Worm (Caenorhabditis elegans): ENCODE results near the gene Y73F8A.12.
A peak's percentile ranks its signal among the peaks of the same experiment; 100 is the strongest.

Gene Y73F8A.12

DNA sequence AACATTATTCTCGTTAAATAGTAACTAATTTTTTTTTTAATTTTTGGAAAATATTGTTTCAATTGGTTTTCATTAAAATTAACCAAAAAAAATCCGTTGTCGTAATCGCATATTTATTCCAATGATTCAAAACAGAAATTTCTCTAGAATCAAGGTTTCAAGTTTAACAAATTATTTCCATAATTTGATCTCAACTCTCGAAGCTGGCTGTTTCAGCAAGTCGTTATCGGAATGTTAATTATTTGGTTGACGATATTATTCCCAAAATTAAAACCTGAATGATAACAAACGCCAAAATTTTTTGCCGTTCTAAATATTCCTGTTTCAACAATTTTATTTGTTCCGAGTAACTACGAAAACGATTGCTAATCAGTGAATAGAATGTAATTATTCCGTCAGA lies 11.4 kb downstream of the Y73F8A.12 start:
- no peak for TF ChIP-seq madf-9 (GFP tag; conservative IDR thresholded peaks at IDR 0.05)
- TF ChIP-seq unc-62 (GFP tag; optimal IDR thresholded peaks at IDR 0.05 in 1 of 2), result peak in 1 of 2 experiments; percentile 72
- TF ChIP-seq unc-62 (tag; optimal IDR thresholded peaks at IDR 0.05), result no peak
- no peak for TF ChIP-seq T26A8.4 (GFP tag; IDR thresholded peaks at IDR 0.05)

DNA sequence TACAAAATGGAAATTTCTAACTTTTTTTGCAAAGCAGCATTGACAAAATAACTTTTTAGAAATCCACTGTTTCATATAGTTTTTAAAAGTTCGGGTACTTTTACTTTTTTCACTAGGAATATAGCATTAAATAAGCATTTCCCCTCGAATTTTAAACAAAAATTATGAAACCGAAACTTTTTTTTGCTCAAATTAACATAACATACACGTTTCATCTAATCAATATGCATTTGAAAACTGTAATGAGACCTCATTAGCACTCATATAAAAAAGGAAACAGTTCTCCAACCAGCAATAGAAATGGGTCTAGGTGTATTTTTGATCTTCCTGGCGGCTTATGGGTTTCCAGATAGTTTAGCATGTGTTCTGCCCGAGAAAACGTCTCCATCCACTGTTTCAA lies 17.4 kb downstream of the Y73F8A.12 start, which contains the start of gene Y73F8A.10:
Gene Y73F8A.10, plus strand, starts transcription at position 301 of the 400 bp plus-strand sequence.
- 0 out of 2 replicates have a peak, but pooled peaks have one; percentile 53 for TF ChIP-seq snpc-1.2 (GFP tag; IDR thresholded peaks at IDR 0.05)
- no peak for TF ChIP-seq zfp-2 (tag; optimal IDR thresholded peaks at IDR 0.05)
- no peak for TF ChIP-seq nhr-42 (GFP tag; IDR thresholded peaks at IDR 0.05)
- TF ChIP-seq zfp-3 (GFP tag; conservative IDR thresholded peaks at IDR 0.05), result no peak
- TF ChIP-seq spr-1 (tag; optimal IDR thresholded peaks at IDR 0.05), result no peak
- no peak for TF ChIP-seq rbr-2 (tag; optimal IDR thresholded peaks at IDR 0.05)
- TF ChIP-seq mep-1 (tag; optimal IDR thresholded peaks at IDR 0.05), result no peak
- TF ChIP-seq Y75B8A.6 (GFP tag; IDR thresholded peaks at IDR 0.05), result no peak
- no peak for TF ChIP-seq set-16 (GFP tag; IDR thresholded peaks at IDR 0.05)

DNA sequence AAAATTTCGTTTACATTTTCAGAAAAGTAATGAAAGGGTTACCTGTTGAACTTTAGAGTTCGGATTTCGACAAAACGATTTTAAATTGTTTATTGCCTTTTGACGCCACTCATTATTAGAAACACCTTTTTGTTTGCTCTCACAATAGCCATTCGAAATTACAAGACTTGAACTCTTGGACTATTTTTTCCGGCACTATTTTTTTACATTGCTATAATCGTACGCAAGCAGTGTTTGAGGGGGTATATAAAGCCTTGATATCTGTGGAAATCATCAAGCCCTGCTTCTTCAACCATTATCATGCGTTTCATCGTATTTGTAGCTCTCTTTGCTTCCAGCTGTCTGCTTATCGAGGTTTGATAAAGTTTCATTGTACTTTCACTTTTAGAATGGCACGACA lies 19.9 kb downstream of the Y73F8A.12 start, which contains the start of gene pqn-91:
Gene pqn-91, plus strand, starts transcription at position 301 of the 400 bp plus-strand sequence.
- TF ChIP-seq ctbp-1 (GFP tag; IDR thresholded peaks at IDR 0.05) (no peak), egl-27 (tag; optimal IDR thresholded peaks at IDR 0.05) (no peak), mdt-29 (GFP tag; IDR thresholded peaks at IDR 0.05) (no peak), mep-1 (tag; optimal IDR thresholded peaks at IDR 0.05) (no peak), mdl-1 (tag; optimal IDR thresholded peaks at IDR 0.05) (no peak), lin-38 (GFP tag; IDR thresholded peaks at IDR 0.05) (no peak), aha-1 (tag) (peak; percentile 33), aly-2 (tag; optimal IDR thresholded peaks at IDR 0.05) (no peak), dve-1 (tag; optimal IDR thresholded peaks at IDR 0.05; ENCODE audit: insufficient read depth) (no peak)

DNA sequence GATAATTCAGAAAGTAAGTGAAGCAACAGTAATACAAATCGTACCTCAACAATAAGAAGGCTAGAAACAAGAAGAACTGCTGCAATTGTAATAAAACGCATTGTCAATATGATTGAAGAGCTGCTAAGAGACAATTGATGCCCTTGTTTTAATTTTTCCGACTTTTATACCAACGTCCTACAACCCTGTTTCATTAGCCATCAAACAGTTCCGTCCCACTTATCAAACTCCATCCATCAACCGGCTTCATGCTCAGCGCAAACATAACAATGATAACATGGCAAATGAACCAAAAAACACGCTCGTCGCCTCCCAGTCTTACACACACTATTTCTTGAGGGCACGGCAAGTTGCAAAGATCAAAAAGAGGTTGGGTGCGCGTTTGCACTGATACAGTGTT lies 20.3 kb downstream of the Y73F8A.12 start, which contains the start of gene pqn-90:
Gene pqn-90, minus strand, starts transcription at position 101 of the 400 bp plus-strand sequence.
- no peak for TF ChIP-seq attf-4 (tag; optimal IDR thresholded peaks at IDR 0.05)
- TF ChIP-seq aha-1 (tag), result peak; percentile 26
- TF ChIP-seq sdz-12 (GFP tag; optimal IDR thresholded peaks at IDR 0.05), result no peak
- no peak for TF ChIP-seq fos-1 (tag; optimal IDR thresholded peaks at IDR 0.05)
- TF ChIP-seq pqm-1 (tag; optimal IDR thresholded peaks at IDR 0.05), result no peak
- no peak for TF ChIP-seq cey-2 (tag; optimal IDR thresholded peaks at IDR 0.05; ENCODE audit: borderline replicate concordance, insufficient read depth)
- no peak for TF ChIP-seq set-16 (GFP tag; IDR thresholded peaks at IDR 0.05)
- TF ChIP-seq ceh-44 (GFP tag; IDR thresholded peaks at IDR 0.05), result no peak

DNA sequence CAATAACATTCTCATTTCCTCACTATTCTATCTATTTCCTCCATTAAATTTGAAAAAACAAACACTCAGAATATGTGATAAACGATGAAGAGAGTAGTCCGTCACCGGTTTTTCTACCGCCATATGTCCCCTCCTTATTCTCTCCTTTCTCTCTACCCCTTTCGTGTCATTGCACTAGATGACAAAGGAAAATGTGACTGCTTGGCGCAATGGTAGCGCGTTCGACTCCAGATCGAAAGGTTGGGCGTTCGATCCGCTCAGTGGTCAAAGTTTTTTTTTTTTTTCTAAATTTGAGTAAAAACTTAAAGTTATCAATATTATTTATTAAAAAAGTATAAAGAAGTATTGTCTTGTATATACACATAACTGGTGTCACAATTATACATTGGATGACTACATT lies 22.0 kb downstream of the Y73F8A.12 start:
- TF ChIP-seq lin-1 (GFP tag; IDR thresholded peaks at IDR 0.05), result no peak
- peak; percentile 5 for TF ChIP-seq lir-3 (tag; optimal IDR thresholded peaks at IDR 0.05)
- TF ChIP-seq php-3 (GFP tag; IDR thresholded peaks at IDR 0.05), result no peak
- peak; percentile 50 for TF ChIP-seq daf-19 (GFP tag; conservative IDR thresholded peaks at IDR 0.05)
- no peak for TF ChIP-seq duxl-1 (tag; optimal IDR thresholded peaks at IDR 0.05; ENCODE audit: poor library complexity)
- 0 out of 2 replicates have a peak, but pooled peaks have one; percentile 50 for TF ChIP-seq F44E2.7 (GFP tag; IDR thresholded peaks at IDR 0.05)
- TF ChIP-seq nhr-42 (GFP tag; IDR thresholded peaks at IDR 0.05), result 0 out of 2 replicates have a peak, but pooled peaks have one; percentile 24
- no peak for TF ChIP-seq daf-12 (tag; optimal IDR thresholded peaks at IDR 0.05)
- peak; percentile 12 for TF ChIP-seq unc-130 (GFP tag; optimal IDR thresholded peaks at IDR 0.05)
- TF ChIP-seq madf-5 (GFP tag; IDR thresholded peaks at IDR 0.05), result peak; percentile 32 to 68; a peak in 2 of 4 replicates
- TF ChIP-seq snpc-1.2 (GFP tag; IDR thresholded peaks at IDR 0.05), result peak; percentile 98
- no peak for TF ChIP-seq F10B5.3 (tag; optimal IDR thresholded peaks at IDR 0.05)
- TF ChIP-seq aha-1 (tag), result peak; percentile 95
- 0 out of 2 replicates have a peak, but pooled peaks have one; percentile 21 for TF ChIP-seq F26F4.8 (GFP tag; conservative IDR thresholded peaks at IDR 0.05)
- peak; percentile 82 for TF ChIP-seq pha-4 (GFP tag; IDR thresholded peaks at IDR 0.05)
- TF ChIP-seq pha-4 (tag; optimal IDR thresholded peaks at IDR 0.05), result no peak
- peak in 1 of 2 experiments; percentile 49 for TF ChIP-seq daf-16 (GFP tag; optimal IDR thresholded peaks at IDR 0.05)
- no peak for TF ChIP-seq daf-16 (tag; optimal IDR thresholded peaks at IDR 0.05)

Measured in whole organism, L4 larva.